Worm (Caenorhabditis elegans) whole organism, L2 larva: ENCODE results near the gene mrps-10.
A peak's percentile ranks its signal among the peaks of the same experiment; 100 is the strongest.

Experiments used
- C34F6.9 ChIP-seq: fragments of 150-350 bp; optimal IDR thresholded peaks from 2 replicates; lab custom pipeline; 2014; ENCODE audit warnings: missing biosample characterization, missing genetic modification characterization
- F13H6.1 ChIP-seq: sonication (generic microtip); optimal IDR thresholded peaks from 2 replicates; lab custom pipeline; 2016; ENCODE audit warnings: missing genetic modification characterization, missing compliant biosample characterization
- R02D3.7 ChIP-seq: fragments of 150-350 bp; optimal IDR thresholded peaks from 2 replicates; lab custom pipeline; 2014; ENCODE audit warnings: missing biosample characterization, missing genetic modification characterization
- Y55F3AM.14 ChIP-seq: fragments of 200-800 bp; sonication (Bioruptor generic); optimal IDR thresholded peaks from 2 replicates; lab custom pipeline; 2018; ENCODE audit warnings: mild to moderate bottlenecking, missing genetic modification characterization, missing compliant biosample characterization
- ZK546.5 ChIP-seq: sonication (generic microtip); optimal IDR thresholded peaks from 2 replicates; lab custom pipeline; 2017; ENCODE audit warnings: missing biosample characterization, missing genetic modification characterization
- alr-1 ChIP-seq: fragments of 150-350 bp; optimal IDR thresholded peaks from 2 replicates; lab custom pipeline; 2014; ENCODE audit warnings: missing biosample characterization, missing genetic modification characterization
- aly-2 ChIP-seq: fragments of 150-350 bp; optimal IDR thresholded peaks from 2 replicates; lab custom pipeline; 2014; ENCODE audit warnings: missing biosample characterization, missing genetic modification characterization
- ama-1 ChIP-seq: fragments of 150-350 bp; optimal IDR thresholded peaks from 2 replicates; lab custom pipeline; 2018; ENCODE audit warnings: inconsistent platforms
- blmp-1 ChIP-seq: sonication (generic microtip); optimal IDR thresholded peaks from 2 replicates; lab custom pipeline; 2017; ENCODE audit warnings: missing genetic modification characterization, mild to moderate bottlenecking, missing compliant biosample characterization, antibody characterized with exemption, moderate library complexity; ENCODE audit not compliant: insufficient read depth
- ceh-16 ChIP-seq: fragments of 150-350 bp; optimal IDR thresholded peaks from 2 replicates; lab custom pipeline; 2014; ENCODE audit warnings: missing biosample characterization, missing genetic modification characterization
- ceh-82 ChIP-seq: fragments of 150-350 bp; optimal IDR thresholded peaks from 2 replicates; lab custom pipeline; 2014; ENCODE audit warnings: missing biosample characterization, missing genetic modification characterization
- crh-2 ChIP-seq: sonication (generic microtip); optimal IDR thresholded peaks from 2 replicates; lab custom pipeline; 2017; ENCODE audit warnings: missing biosample characterization, missing genetic modification characterization
- dmd-4 ChIP-seq: sonication (generic microtip); optimal IDR thresholded peaks from 2 replicates; lab custom pipeline; 2017; ENCODE audit warnings: missing biosample characterization, missing genetic modification characterization
- egl-27 ChIP-seq: sonication (generic microtip); optimal IDR thresholded peaks from 3 replicates; lab custom pipeline; 2017; ENCODE audit warnings: missing biosample characterization, missing genetic modification reagents, missing genetic modification characterization
- elt-1 ChIP-seq: fragments of 150-350 bp; optimal IDR thresholded peaks from 2 replicates; lab custom pipeline; 2014; ENCODE audit warnings: missing biosample characterization, missing genetic modification characterization
- elt-3 ChIP-seq: sonication (generic microtip); optimal IDR thresholded peaks from 2 replicates; lab custom pipeline; 2017; ENCODE audit warnings: missing biosample characterization, missing genetic modification characterization
- fos-1 ChIP-seq: fragments of 150-350 bp; optimal IDR thresholded peaks from 2 replicates; lab custom pipeline; 2014; ENCODE audit warnings: missing biosample characterization, missing genetic modification characterization
- gmeb-1 ChIP-seq: fragments of 150-350 bp; optimal IDR thresholded peaks from 2 replicates; lab custom pipeline; 2014; ENCODE audit warnings: missing biosample characterization, missing genetic modification characterization
- lin-11 ChIP-seq: fragments of 150-350 bp; sonication (generic microtip); optimal IDR thresholded peaks from 2 replicates; lab custom pipeline; 2014; ENCODE audit warnings: missing biosample characterization, missing genetic modification characterization, inconsistent platforms, mixed read lengths
- lin-13 ChIP-seq: fragments of 150-350 bp; optimal IDR thresholded peaks from 2 replicates; lab custom pipeline; 2014; ENCODE audit warnings: missing biosample characterization, missing genetic modification reagents, missing genetic modification characterization
- lin-39 ChIP-seq: fragments of 150-350 bp; optimal IDR thresholded peaks from 2 replicates; lab custom pipeline; 2014; ENCODE audit warnings: missing biosample characterization, missing genetic modification reagents, missing genetic modification characterization
- lsy-2 ChIP-seq, 2 experiments: fragments of 150-350 bp in 1 of 2; sonication (generic microtip) in 1 of 2; optimal IDR thresholded peaks; 2 replicates each; lab custom pipeline; 2014 to 2017; ENCODE audit warnings: missing biosample characterization in 2 of 2, missing genetic modification characterization in 2 of 2
- mab-5 ChIP-seq: fragments of 150-350 bp; optimal IDR thresholded peaks from 2 replicates; lab custom pipeline; 2014; ENCODE audit warnings: missing biosample characterization, missing genetic modification characterization
- mbf-1 ChIP-seq: sonication (generic microtip); optimal IDR thresholded peaks from 2 replicates; lab custom pipeline; 2017; ENCODE audit warnings: missing biosample characterization, missing genetic modification characterization
- mdl-1 ChIP-seq, 2 experiments: fragments of 150-350 bp in 1 of 2; sonication (generic microtip) in 1 of 2; optimal IDR thresholded peaks; 2 replicates each; lab custom pipeline; 2017; ENCODE audit warnings: missing biosample characterization in 2 of 2, missing genetic modification characterization in 2 of 2
- nhr-10 ChIP-seq: sonication (generic microtip); optimal IDR thresholded peaks from 2 replicates; lab custom pipeline; 2017; ENCODE audit warnings: missing biosample characterization, missing genetic modification characterization
- nhr-11 ChIP-seq: fragments of 150-350 bp; optimal IDR thresholded peaks from 2 replicates; lab custom pipeline; 2014; ENCODE audit warnings: missing biosample characterization, missing genetic modification characterization
- nhr-129 ChIP-seq: fragments of 150-350 bp; optimal IDR thresholded peaks from 2 replicates; lab custom pipeline; 2014; ENCODE audit warnings: missing biosample characterization, missing genetic modification characterization
- nhr-21 ChIP-seq: fragments of 150-350 bp; optimal IDR thresholded peaks from 2 replicates; lab custom pipeline; 2014; ENCODE audit warnings: missing biosample characterization, missing genetic modification characterization
- nhr-23 ChIP-seq: fragments of 150-350 bp; optimal IDR thresholded peaks from 2 replicates; lab custom pipeline; 2014; ENCODE audit warnings: missing biosample characterization, missing genetic modification reagents, missing genetic modification characterization
- nhr-237 ChIP-seq: fragments of 150-350 bp; optimal IDR thresholded peaks from 2 replicates; lab custom pipeline; 2014; ENCODE audit warnings: missing biosample characterization, missing genetic modification characterization
- nhr-25 ChIP-seq: fragments of 150-350 bp; sonication (generic microtip); optimal IDR thresholded peaks from 3 replicates; lab custom pipeline; 2014; ENCODE audit warnings: missing biosample characterization, missing genetic modification characterization
- nhr-6 ChIP-seq: fragments of 150-350 bp; optimal IDR thresholded peaks from 2 replicates; lab custom pipeline; 2014; ENCODE audit warnings: missing biosample characterization, missing genetic modification characterization
- nhr-77 ChIP-seq: fragments of 150-350 bp; optimal IDR thresholded peaks from 2 replicates; lab custom pipeline; 2014; ENCODE audit warnings: missing biosample characterization, missing genetic modification characterization
- peb-1 ChIP-seq: fragments of 150-350 bp; optimal IDR thresholded peaks from 2 replicates; lab custom pipeline; 2014; ENCODE audit warnings: missing biosample characterization, missing genetic modification characterization
- sem-4 ChIP-seq: fragments of 150-350 bp; optimal IDR thresholded peaks from 2 replicates; lab custom pipeline; 2014; ENCODE audit warnings: missing biosample characterization, missing genetic modification reagents, missing genetic modification characterization
- skn-1 ChIP-seq: sonication (generic microtip); optimal IDR thresholded peaks from 2 replicates; lab custom pipeline; 2017; ENCODE audit warnings: missing biosample characterization, missing genetic modification characterization
- sma-3 ChIP-seq: sonication (generic microtip); optimal IDR thresholded peaks from 2 replicates; lab custom pipeline; 2016; ENCODE audit warnings: missing genetic modification reagents, missing genetic modification characterization, missing compliant biosample characterization
- snpc-4 ChIP-seq: fragments of 150-350 bp; optimal IDR thresholded peaks from 2 replicates; lab custom pipeline; 2014; ENCODE audit warnings: missing biosample characterization, missing genetic modification characterization
- unc-39 ChIP-seq: fragments of 150-350 bp; optimal IDR thresholded peaks from 2 replicates; lab custom pipeline; 2014; ENCODE audit warnings: missing biosample characterization, missing genetic modification characterization
- unc-55 ChIP-seq: fragments of 150-350 bp; sonication (generic microtip); optimal IDR thresholded peaks from 3 replicates; lab custom pipeline; 2014; ENCODE audit warnings: missing biosample characterization, missing genetic modification reagents, missing genetic modification characterization
- unc-62 ChIP-seq: fragments of 150-350 bp; optimal IDR thresholded peaks from 2 replicates; lab custom pipeline; 2014; ENCODE audit warnings: missing biosample characterization, missing genetic modification reagents, missing genetic modification characterization
- zag-1 ChIP-seq: fragments of 150-350 bp; optimal IDR thresholded peaks from 2 replicates; lab custom pipeline; 2014; ENCODE audit warnings: missing biosample characterization, missing genetic modification characterization
- ztf-1 ChIP-seq: fragments of 200-800 bp; sonication (Bioruptor generic); conservative IDR thresholded peaks from 2 replicates; pipeline ENCODE4 v1.3.6; 2022; ENCODE audit warnings: missing genetic modification characterization, missing compliant biosample characterization

Gene mrps-10

DNA sequence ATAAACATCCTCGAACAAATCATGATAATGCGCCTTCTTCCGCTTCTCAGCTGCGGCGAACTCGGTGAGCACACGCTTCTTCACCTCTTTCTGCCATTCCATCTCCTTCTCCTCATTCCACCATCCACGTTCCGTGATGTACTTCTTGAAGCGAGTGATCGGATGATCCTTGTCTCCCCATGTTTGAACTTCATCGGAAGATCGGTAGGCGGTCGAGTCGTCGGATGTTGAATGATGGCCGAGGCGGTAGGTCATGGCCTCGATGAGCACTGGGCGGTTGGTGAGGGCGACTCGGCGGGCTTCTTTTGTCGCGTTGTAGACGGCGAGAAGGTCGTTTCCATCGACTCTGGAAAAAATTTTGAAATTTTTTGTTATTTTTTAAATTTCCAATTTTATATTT, 42.0 kb downstream of the mrps-10 start:
- TF ChIP-seq egl-27 (tag; lab: Kevin White, UChicago), result no peak
- no peak for TF ChIP-seq F13H6.1 (tag; lab: Kevin White, UChicago)
- no peak for TF ChIP-seq alr-1 (tag; lab: Kevin White, UChicago)
- TF ChIP-seq crh-2 (tag; lab: Kevin White, UChicago), result no peak
- no peak for TF ChIP-seq nhr-25 (tag; lab: Kevin White, UChicago)

ce11 chrIII:12971828-12972379, 45.5 kb downstream of the mrps-10 start:
- TF ChIP-seq lsy-2 (tag; optimal IDR thresholded peaks at IDR 0.05; lab: Kevin White, UChicago) (peak; percentile 55 to 81), fos-1 (tag; lab: Kevin White, UChicago) (peak; percentile 38), skn-1 (tag; lab: Kevin White, UChicago) (no peak), sma-3 (GFP tag; lab: Kevin White, UChicago) (no peak), nhr-11 (no peak), R02D3.7 (tag; lab: Kevin White, UChicago) (no peak), nhr-6 (no peak), nhr-25 (tag; lab: Kevin White, UChicago) (no peak), aly-2 (no peak), lin-11 (tag; lab: Kevin White, UChicago) (no peak), nhr-237 (tag; lab: Kevin White, UChicago) (no peak), blmp-1 (tag; lab: Kevin White, UChicago) (no peak), mab-5 (no peak), unc-55 (peak; percentile 26), egl-27 (tag; lab: Kevin White, UChicago) (no peak), nhr-129 (tag; lab: Kevin White, UChicago) (peak; percentile 20), nhr-10 (tag; lab: Kevin White, UChicago) (no peak), ceh-16 (no peak), nhr-77 (tag; lab: Kevin White, UChicago) (no peak), mbf-1 (tag; lab: Kevin White, UChicago) (no peak), zag-1 (no peak), lin-39 (tag; lab: Kevin White, UChicago) (no peak), elt-3 (tag; lab: Kevin White, UChicago) (no peak), alr-1 (tag; lab: Kevin White, UChicago) (no peak), crh-2 (tag; lab: Kevin White, UChicago) (peak; percentile 37), F13H6.1 (tag; lab: Kevin White, UChicago) (no peak), gmeb-1 (tag; lab: Kevin White, UChicago) (peak; percentile 34), elt-1 (no peak), ZK546.5 (tag; lab: Kevin White, UChicago) (no peak), unc-62 (GFP tag; lab: Kevin White, UChicago) (no peak), dmd-4 (tag; lab: Kevin White, UChicago) (no peak), sem-4 (tag; lab: Kevin White, UChicago) (no peak), peb-1 (tag; lab: Kevin White, UChicago) (no peak), nhr-21 (tag; lab: Kevin White, UChicago) (no peak), lin-13 (GFP tag; lab: Kevin White, UChicago) (peak; percentile 6), ztf-1 (GFP tag; lab: Robert Waterston, UW) (no peak), C34F6.9 (peak; percentile 53), mdl-1 (tag; optimal IDR thresholded peaks at IDR 0.05; lab: Kevin White, UChicago) (no peak), nhr-23 (tag; lab: Kevin White, UChicago) (no peak), unc-39 (no peak), ama-1 (lab: Kevin White, UChicago) (no peak), ceh-82 (tag; lab: Kevin White, UChicago) (no peak), Y55F3AM.14 (no peak), snpc-4 (no peak)
